Fruit fly (Drosophila melanogaster) whole organism, adult: ENCODE results near the gene CG11698.

Experiments
- CG11617 ChIP-seq: fragments of 200-800 bp; sonication (Bioruptor generic); optimal IDR thresholded peaks from 2 replicates; lab custom pipeline; 2017; ENCODE audit warnings: mild to moderate bottlenecking, missing biosample characterization, missing genetic modification reagents, missing genetic modification characterization
- CG12768 ChIP-seq: fragments of 200-800 bp; sonication (Bioruptor generic); optimal IDR thresholded peaks from 2 replicates; lab custom pipeline; 2017; ENCODE audit warnings: missing biosample characterization, missing genetic modification characterization, mild to moderate bottlenecking, moderate library complexity, missing genetic modification reagents
- CG14711 ChIP-seq: fragments of 200-800 bp; sonication (Bioruptor generic); optimal IDR thresholded peaks from 2 replicates; lab custom pipeline; 2018; ENCODE audit warnings: missing biosample characterization, mild to moderate bottlenecking, missing genetic modification characterization, moderate library complexity
- CG1620 ChIP-seq: fragments of 200-800 bp; sonication (Bioruptor generic); optimal IDR thresholded peaks from 2 replicates; lab custom pipeline; 2016; ENCODE audit warnings: missing biosample characterization, missing genetic modification characterization
- CG33017 ChIP-seq: fragments of 200-800 bp; sonication (Bioruptor generic); optimal IDR thresholded peaks from 2 replicates; lab custom pipeline; 2018; ENCODE audit warnings: missing biosample characterization, mild to moderate bottlenecking, missing genetic modification characterization, moderate library complexity
- CG5204 ChIP-seq: fragments of 200-800 bp; sonication (Bioruptor generic); optimal IDR thresholded peaks from 2 replicates; lab custom pipeline; 2016; ENCODE audit warnings: missing biosample characterization, missing genetic modification characterization
- CG7045 ChIP-seq: fragments of 200-800 bp; sonication (Bioruptor generic); optimal IDR thresholded peaks from 2 replicates; lab custom pipeline; 2017; ENCODE audit warnings: missing biosample characterization, mild to moderate bottlenecking, missing genetic modification characterization
- CG7101 ChIP-seq: fragments of 200-800 bp; sonication (Bioruptor generic); optimal IDR thresholded peaks from 2 replicates; lab custom pipeline; 2018; ENCODE audit warnings: missing biosample characterization, mild to moderate bottlenecking, missing genetic modification characterization, moderate library complexity
- Clk ChIP-seq: fragments of 200-800 bp; sonication (Bioruptor generic); optimal IDR thresholded peaks from 2 replicates; lab custom pipeline; 2017; ENCODE audit warnings: missing biosample characterization, missing genetic modification characterization
- Crg-1 ChIP-seq: fragments of 200-800 bp; sonication (Bioruptor generic); optimal IDR thresholded peaks from 2 replicates; lab custom pipeline; 2016; ENCODE audit warnings: missing biosample characterization, missing genetic modification characterization
- Hr96 ChIP-seq: fragments of 200-800 bp; sonication (Bioruptor generic); optimal IDR thresholded peaks from 2 replicates; lab custom pipeline; 2016; ENCODE audit warnings: missing biosample characterization, missing genetic modification characterization
- Mnt ChIP-seq: fragments of 200-800 bp; sonication (Bioruptor generic); optimal IDR thresholded peaks from 2 replicates; lab custom pipeline; 2016; ENCODE audit warnings: missing biosample characterization, mild to moderate bottlenecking, missing genetic modification characterization
- bab1 ChIP-seq: fragments of 200-800 bp; sonication (Bioruptor generic); optimal IDR thresholded peaks from 3 replicates; lab custom pipeline; 2019; ENCODE audit warnings: missing biosample characterization, mild to moderate bottlenecking, missing genetic modification characterization, moderate library complexity
- cic ChIP-seq: fragments of 200-800 bp; sonication (Bioruptor generic); optimal IDR thresholded peaks from 2 replicates; lab custom pipeline; 2017; ENCODE audit warnings: missing biosample characterization, mild to moderate bottlenecking, missing genetic modification characterization, moderate library complexity
- cnc ChIP-seq, 2 experiments: fragments of >200 bp; optimal IDR thresholded peaks; 2 replicates each; lab custom pipeline; 2017
- kay ChIP-seq: fragments of 200-800 bp; sonication (Bioruptor generic); peaks from one replicate; lab custom pipeline; 2016; ENCODE audit warnings: missing biosample characterization, missing genetic modification characterization, borderline replicate concordance
- ovo ChIP-seq: fragments of 200-800 bp; sonication (Bioruptor generic); optimal IDR thresholded peaks from 2 replicates; lab custom pipeline; 2016; ENCODE audit warnings: missing biosample characterization, missing genetic modification characterization
- pad ChIP-seq: fragments of 200-800 bp; sonication (Bioruptor generic); optimal IDR thresholded peaks from 3 replicates; lab custom pipeline; 2017; ENCODE audit warnings: missing biosample characterization, missing genetic modification characterization, mild to moderate bottlenecking, moderate library complexity, missing genetic modification reagents
- tj ChIP-seq: fragments of 200-800 bp; sonication (Bioruptor generic); optimal IDR thresholded peaks from 3 replicates; lab custom pipeline; 2017; ENCODE audit warnings: missing biosample characterization, mild to moderate bottlenecking, missing genetic modification characterization, moderate library complexity
- toe ChIP-seq: fragments of 200-800 bp; sonication (Bioruptor generic); optimal IDR thresholded peaks from 2 replicates; lab custom pipeline; 2016; ENCODE audit warnings: missing biosample characterization, missing genetic modification characterization

CG11698 gene

DNA sequence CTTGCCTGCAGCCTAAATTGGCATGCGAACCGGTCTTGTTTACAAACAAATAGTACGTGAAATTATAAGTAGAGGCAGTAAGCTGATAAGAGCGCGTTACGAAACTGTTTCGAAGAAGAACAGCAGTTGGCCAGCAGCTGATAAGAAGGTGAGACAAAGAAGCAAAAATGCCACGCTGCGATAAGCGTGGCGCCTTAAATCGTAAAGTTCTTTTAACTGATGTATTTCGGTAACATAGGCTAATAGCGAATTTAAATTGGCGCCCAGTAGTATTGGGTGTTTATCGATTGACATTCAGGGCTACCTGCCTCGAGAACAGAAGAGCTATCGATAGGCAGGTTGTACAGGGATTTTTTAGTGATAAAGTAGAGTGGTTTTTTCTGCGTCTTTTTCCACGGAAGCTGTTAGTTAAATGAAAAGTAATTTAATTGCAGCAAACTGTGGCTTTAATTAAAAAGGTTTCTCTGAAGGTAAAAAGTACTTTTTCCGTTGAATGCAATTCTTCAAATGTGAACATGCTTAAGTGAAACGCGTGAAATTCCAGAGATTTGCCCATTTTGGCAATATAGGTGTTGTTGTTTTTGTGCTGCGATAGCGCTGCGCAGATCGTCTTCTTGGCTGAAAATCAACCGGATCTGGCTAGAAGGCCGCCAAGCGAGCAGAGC, 44.8 kb downstream of the CG11698 start, which contains the start of gene stck:
Gene stck (plus strand): TSS at position 353 of the 665 bp plus-strand sequence.
- TF ChIP-seq cnc (optimal IDR thresholded peaks at IDR 0.05; lab: Kevin White, UChicago) (no peak), bab1 (GFP tag; lab: Kevin White, UChicago) (no peak), Crg-1 (no peak), Clk (GFP tag; lab: Kevin White, UChicago) (no peak), Hr96 (GFP tag; lab: Kevin White, UChicago) (peak; percentile 4), CG14711 (tag; lab: Kevin White, UChicago) (no peak), kay (GFP tag; lab: Kevin White, UChicago) (peak; percentile 69), CG12768 (GFP tag; lab: Kevin White, UChicago) (no peak), CG33017 (tag; lab: Kevin White, UChicago) (no peak), CG11617 (no peak), tj (GFP tag; lab: Kevin White, UChicago) (no peak), CG7101 (tag; lab: Kevin White, UChicago) (no peak), cic (GFP tag; lab: Kevin White, UChicago) (peak; percentile 89), CG1620 (GFP tag; lab: Kevin White, UChicago) (peak; percentile 49), CG7045 (GFP tag; lab: Kevin White, UChicago) (no peak), toe (GFP tag; lab: Kevin White, UChicago) (no peak), ovo (no peak), CG5204 (no peak), pad (no peak), Mnt (GFP tag; lab: Kevin White, UChicago) (peak; percentile 30)

DNA sequence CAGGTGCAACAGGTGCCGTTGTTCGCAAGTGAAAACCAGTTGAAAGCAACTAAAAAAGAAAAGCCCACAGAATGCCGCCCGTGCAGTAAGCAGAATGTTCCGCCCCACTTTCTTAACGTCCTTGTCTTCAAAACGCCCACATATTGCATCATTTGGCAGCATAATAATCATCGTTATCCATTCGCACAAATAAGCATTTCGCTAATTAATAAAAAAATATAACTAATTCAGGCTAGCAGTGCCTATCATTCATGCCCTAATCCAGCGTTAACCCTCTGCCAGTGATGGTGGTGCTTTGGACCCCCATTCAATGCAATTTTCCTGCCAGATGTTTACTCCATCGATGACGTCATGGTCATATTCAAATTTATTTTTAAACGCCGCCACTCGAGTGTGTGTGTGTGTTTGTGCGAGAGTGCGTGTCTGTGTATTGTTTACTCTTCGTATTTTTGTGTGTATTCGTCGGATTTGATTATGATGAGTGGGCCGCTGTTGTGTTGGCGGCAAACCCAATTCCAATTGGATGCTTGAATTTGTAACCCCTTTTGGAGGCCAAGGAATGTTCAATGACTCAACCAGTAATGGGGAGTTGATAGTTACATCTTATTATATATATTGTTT, 45.5 kb downstream of the CG11698 start:
- TF ChIP-seq tj (GFP tag; lab: Kevin White, UChicago) (no peak), Mnt (GFP tag; lab: Kevin White, UChicago) (no peak), CG14711 (tag; lab: Kevin White, UChicago) (no peak), cic (GFP tag; lab: Kevin White, UChicago) (peak; percentile 17)

DNA sequence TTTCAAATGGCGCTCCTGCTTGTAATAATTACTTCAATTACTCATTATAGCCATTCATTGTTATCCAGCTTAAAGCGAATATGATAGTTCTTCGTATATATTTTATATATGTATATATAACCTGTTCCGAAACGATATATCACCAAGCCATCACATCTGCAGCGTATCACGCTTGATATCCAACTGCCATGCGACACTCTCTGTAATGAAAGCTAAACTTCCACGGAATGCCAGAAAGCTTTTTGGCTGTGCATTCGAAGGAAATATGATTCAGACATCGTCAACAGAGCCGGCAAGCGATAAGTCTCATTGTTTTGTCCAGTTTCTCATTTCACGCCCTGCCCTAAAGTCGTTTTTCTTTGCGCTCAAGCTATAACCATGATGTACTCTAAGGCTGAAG, 46.0 kb downstream of the CG11698 start:
- TF ChIP-seq CG14711 (tag; lab: Kevin White, UChicago) (no peak), Mnt (GFP tag; lab: Kevin White, UChicago) (peak; percentile 60), tj (GFP tag; lab: Kevin White, UChicago) (peak; percentile 69), kay (GFP tag; lab: Kevin White, UChicago) (peak; percentile 93)

DNA sequence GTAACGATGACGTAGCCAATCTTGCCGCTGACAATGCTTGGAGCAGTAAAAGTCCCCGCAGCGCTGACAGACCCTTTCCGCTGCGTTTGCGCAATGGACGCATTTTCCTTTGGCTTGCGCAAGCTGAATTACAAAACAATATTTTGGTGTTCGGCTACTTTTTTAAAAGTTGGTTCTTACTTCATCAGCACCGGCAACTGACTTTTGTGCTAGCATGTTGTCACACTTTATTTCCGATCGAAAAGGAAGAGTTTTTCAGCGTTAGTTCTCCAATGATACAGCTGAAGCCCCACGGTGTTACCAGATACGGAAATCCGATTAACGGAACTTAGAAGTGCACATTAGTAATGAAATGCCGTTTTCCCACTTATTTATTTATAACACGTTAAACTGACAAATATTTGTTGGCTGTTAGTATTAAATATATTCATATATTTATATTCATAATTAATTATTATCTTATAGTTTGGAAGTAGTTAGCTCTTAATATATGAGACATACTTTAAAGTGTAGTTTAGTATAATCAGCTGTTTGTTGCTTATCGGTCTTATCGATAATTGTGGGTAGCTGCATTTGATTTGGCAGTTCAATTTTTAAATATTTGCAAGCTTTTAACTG, 50.4 kb downstream of the CG11698 start, which contains the start of the genes Veneno and CG7963:
Gene Veneno (minus strand): TSS at position 296 of the 618 bp plus-strand sequence.
Gene CG7963 (plus strand): TSS at position 568 of the 618 bp plus-strand sequence.
- no peak for TF ChIP-seq Hr96 (GFP tag; lab: Kevin White, UChicago)
- no peak for TF ChIP-seq CG33017 (tag; lab: Kevin White, UChicago)
- TF ChIP-seq CG11617 = no peak
- TF ChIP-seq Clk (GFP tag; lab: Kevin White, UChicago) = no peak
- TF ChIP-seq bab1 (GFP tag; lab: Kevin White, UChicago) = peak; percentile 4
- TF ChIP-seq CG12768 (GFP tag; lab: Kevin White, UChicago) = no peak
- no peak for TF ChIP-seq CG7101 (tag; lab: Kevin White, UChicago)
- TF ChIP-seq Mnt (GFP tag; lab: Kevin White, UChicago) = no peak
- no peak for TF ChIP-seq cnc (optimal IDR thresholded peaks at IDR 0.05; lab: Kevin White, UChicago)
- no peak for TF ChIP-seq Crg-1
- TF ChIP-seq CG5204 = no peak
- TF ChIP-seq kay (GFP tag; lab: Kevin White, UChicago) = no peak
- no peak for TF ChIP-seq cic (GFP tag; lab: Kevin White, UChicago)
- TF ChIP-seq toe (GFP tag; lab: Kevin White, UChicago) = no peak
- TF ChIP-seq tj (GFP tag; lab: Kevin White, UChicago) = peak; percentile 65
- TF ChIP-seq ovo = peak; percentile 68
- no peak for TF ChIP-seq CG7045 (GFP tag; lab: Kevin White, UChicago)
- TF ChIP-seq CG1620 (GFP tag; lab: Kevin White, UChicago) = no peak
- no peak for TF ChIP-seq CG14711 (tag; lab: Kevin White, UChicago)
